Worm (Caenorhabditis elegans) whole organism, mixed stage, embryonic: ENCODE data around the gene lgc-37.

Experiments used
- elt-3 ChIP-seq: fragments of 150-350 bp; optimal IDR thresholded peaks from 2 replicates; lab custom pipeline; 2014; ENCODE audit warnings: missing biosample characterization, missing genetic modification characterization
- flh-1 ChIP-seq: fragments of 200-800 bp; sonication (Bioruptor generic); optimal IDR thresholded peaks from 2 replicates; lab custom pipeline; 2018; ENCODE audit warnings: mild to moderate bottlenecking, missing genetic modification characterization, moderate library complexity, missing compliant biosample characterization
- hlh-1 ChIP-seq: fragments of 150-350 bp; optimal IDR thresholded peaks from 2 replicates; lab custom pipeline; 2014; ENCODE audit warnings: missing biosample characterization, missing genetic modification reagents, missing genetic modification characterization
- snpc-4 ChIP-seq: fragments of 150-350 bp; optimal IDR thresholded peaks from 2 replicates; lab custom pipeline; 2014; ENCODE audit warnings: missing biosample characterization, missing genetic modification characterization

DNA sequence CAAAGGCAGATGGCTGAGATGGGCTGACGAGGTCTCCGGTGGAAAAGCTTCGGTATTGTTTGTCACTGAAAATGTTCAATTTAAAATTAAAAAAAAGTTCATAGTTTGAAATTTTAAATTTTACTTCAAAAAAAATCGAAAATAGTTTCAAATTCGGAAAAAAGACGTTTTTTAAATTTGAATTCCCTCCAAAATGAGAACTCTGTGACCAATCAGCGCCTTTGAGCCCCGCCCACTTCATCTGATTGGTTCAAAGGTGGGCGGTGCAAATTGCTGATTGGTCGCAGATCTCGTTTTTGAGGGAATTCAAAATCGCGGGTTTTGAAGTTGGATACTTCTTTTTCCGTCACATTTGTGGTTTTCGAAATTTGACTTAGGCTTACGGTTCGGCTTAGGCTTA, 53.3 kb downstream of the lgc-37 start:
- TF ChIP-seq snpc-4 (tag; lab: Kevin White, UChicago) = no peak
- TF ChIP-seq flh-1 (GFP tag; lab: Kevin White, UChicago) = no peak
- no peak for TF ChIP-seq elt-3 (tag; lab: Kevin White, UChicago)
- TF ChIP-seq hlh-1 (tag; lab: Kevin White, UChicago) = no peak
